Fruit fly (Drosophila melanogaster): Measurements from ENCODE around the gene Klp68D.

DNA sequence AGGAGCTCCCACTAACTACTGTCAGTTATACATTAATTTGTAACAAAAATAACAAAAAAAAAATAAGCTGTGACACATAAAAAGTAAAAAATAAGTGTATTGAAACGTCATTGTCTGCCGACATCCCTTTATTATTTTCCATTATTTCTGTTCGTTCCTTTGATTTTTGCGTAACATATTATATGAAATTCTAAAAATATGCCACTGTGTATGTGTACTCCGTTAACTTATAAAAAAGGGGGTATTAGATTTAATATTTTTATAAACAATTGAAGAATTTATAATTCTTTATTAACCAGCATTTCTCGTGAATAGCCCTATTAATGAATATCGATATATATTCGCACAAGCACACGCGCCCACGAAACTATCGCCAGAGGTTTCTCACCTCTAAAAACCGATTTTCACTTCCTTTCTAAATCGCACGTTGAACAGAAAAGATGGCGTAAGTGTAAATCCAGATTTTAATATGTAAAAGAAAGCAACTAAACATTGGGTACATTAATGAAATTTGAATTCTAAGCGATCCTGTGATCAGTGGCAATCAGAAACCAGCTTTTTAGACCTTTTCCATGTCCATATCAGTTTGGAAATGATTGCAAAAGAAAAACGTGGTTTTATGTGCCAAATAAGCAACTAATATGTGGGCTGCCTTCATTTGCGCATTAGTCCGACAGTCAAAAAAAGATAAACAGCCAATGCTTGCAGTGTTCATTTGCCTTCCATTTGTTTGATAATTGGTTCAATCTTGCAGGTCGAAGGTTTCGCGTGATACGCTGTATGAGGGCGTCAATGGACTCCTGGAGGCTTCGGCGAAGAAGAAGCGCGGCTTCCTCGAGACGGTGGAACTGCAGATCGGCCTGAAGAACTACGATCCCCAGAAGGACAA lies 27.3 kb downstream of the Klp68D start, which contains the start of gene RpL10Ab:
- TF ChIP-seq CG9948 (tag; optimal IDR thresholded peaks at IDR 0.05) (peak; percentile 7), D1 (tag; optimal IDR thresholded peaks at IDR 0.05) (no peak), Pif1A (GFP tag; optimal IDR thresholded peaks at IDR 0.05) (no peak), CG17806 (tag; optimal IDR thresholded peaks at IDR 0.05) (no peak), CG15710 (tag; optimal IDR thresholded peaks at IDR 0.05) (peak; percentile 38), CG4496 (GFP tag; IDR thresholded peaks at IDR 0.05) (peak; percentile 69; the same call in 2 of the 3 replicates), EcR (GFP tag; optimal IDR thresholded peaks at IDR 0.05) (no peak), Ets98B (GFP tag; IDR thresholded peaks at IDR 0.05) (peak; percentile 34; the same call in 1 of the 2 replicates), Snoo (tag; optimal IDR thresholded peaks at IDR 0.05) (peak; percentile 65), CG8159 (tag; optimal IDR thresholded peaks at IDR 0.05) (peak; percentile 70), CG12605 (GFP tag; IDR thresholded peaks at IDR 0.05) (no peak; the same call in 1 of the 2 replicates), CG13204 (GFP tag; optimal IDR thresholded peaks at IDR 0.05) (no peak), CG14655 (GFP tag; optimal IDR thresholded peaks at IDR 0.05) (no peak)
